Worm (Caenorhabditis elegans): ENCODE data around the gene C42D4.3.

- TF ChIP-seq nfya-1 (tag; optimal IDR thresholded peaks at IDR 0.05; ENCODE audit: borderline replicate concordance, insufficient read depth), result no peak
- TF ChIP-seq ceh-27 (GFP tag; optimal IDR thresholded peaks at IDR 0.05), result no peak
- no peak for TF ChIP-seq Y95B8A.8 (GFP tag; IDR thresholded peaks at IDR 0.05)
- no peak for TF ChIP-seq ceh-91 (GFP tag; IDR thresholded peaks at IDR 0.05)
- no peak for TF ChIP-seq snpc-4 (GFP tag; optimal IDR thresholded peaks at IDR 0.05)
- TF ChIP-seq snpc-4 (tag; optimal IDR thresholded peaks at IDR 0.05), result no peak
Measured at ce11 chrIV:7167983-7168760, 10.9 kb upstream of the C42D4.3 start, which contains the start of gene skr-16.
